Worm (Caenorhabditis elegans) whole organism, mixed stage, embryonic: ENCODE measurements around the gene F41G3.3.

Experiments used
- blmp-1 ChIP-seq: fragments of 150-350 bp; optimal IDR thresholded peaks from 2 replicates; lab custom pipeline; 2014; ENCODE audit warnings: missing biosample characterization, missing genetic modification characterization
- elt-3 ChIP-seq: fragments of 150-350 bp; optimal IDR thresholded peaks from 2 replicates; lab custom pipeline; 2014; ENCODE audit warnings: missing biosample characterization, missing genetic modification characterization
- hlh-1 ChIP-seq: fragments of 150-350 bp; optimal IDR thresholded peaks from 2 replicates; lab custom pipeline; 2014; ENCODE audit warnings: missing biosample characterization, missing genetic modification reagents, missing genetic modification characterization
- lsy-2 ChIP-seq: fragments of 150-350 bp; optimal IDR thresholded peaks from 2 replicates; lab custom pipeline; 2014; ENCODE audit warnings: missing biosample characterization, missing genetic modification characterization
- nhr-237 ChIP-seq: fragments of 150-350 bp; optimal IDR thresholded peaks from 2 replicates; lab custom pipeline; 2014; ENCODE audit warnings: missing biosample characterization, missing genetic modification characterization
- pha-4 ChIP-seq: fragments of 150-350 bp; optimal IDR thresholded peaks from 2 replicates; lab custom pipeline; 2018; ENCODE audit warnings: missing biosample characterization, missing genetic modification reagents, missing genetic modification characterization
- snpc-4 ChIP-seq: fragments of 150-350 bp; optimal IDR thresholded peaks from 2 replicates; lab custom pipeline; 2014; ENCODE audit warnings: missing biosample characterization, missing genetic modification characterization
- unc-39 ChIP-seq: fragments of 150-350 bp; optimal IDR thresholded peaks from 2 replicates; lab custom pipeline; 2014; ENCODE audit warnings: missing biosample characterization, missing genetic modification characterization
- unc-62 ChIP-seq: fragments of 150-350 bp; optimal IDR thresholded peaks from 2 replicates; lab custom pipeline; 2014; ENCODE audit warnings: missing biosample characterization, missing genetic modification reagents, missing genetic modification characterization
- ztf-11 ChIP-seq: fragments of 150-350 bp; optimal IDR thresholded peaks from 2 replicates; lab custom pipeline; 2014; ENCODE audit warnings: missing biosample characterization, missing genetic modification characterization

ce11 chrII:6800104-6800711 lies 43.9 kb downstream of the F41G3.3 start, which contains the start of gene F31E8.4:
- TF ChIP-seq pha-4 (tag; lab: Kevin White, UChicago) (no peak), snpc-4 (tag; lab: Kevin White, UChicago) (no peak), blmp-1 (no peak), lsy-2 (tag; lab: Kevin White, UChicago) (no peak), elt-3 (tag; lab: Kevin White, UChicago) (no peak), ztf-11 (no peak), hlh-1 (tag; lab: Kevin White, UChicago) (no peak), unc-39 (no peak), unc-62 (GFP tag; lab: Kevin White, UChicago) (no peak), nhr-237 (tag; lab: Kevin White, UChicago) (no peak)
